4 fruit fly cellular contexts compared by ENCODE assay signal in genomic region chr2L:3304831-3305828, dm6.
TF ChIP-seq lines count a peak whose summit lies in the region.

No protein-coding gene starts in this region.

- TF ChIP-seq CTCF in whole organism, embryonic (GFP tag; optimal IDR thresholded peaks at IDR 0.05; lab: Kevin White, UChicago), result no peak

TF ChIP-seq in whole organism, adult, 20 proteins besides CTCF, POLR2A, EP300 and RAD21:
- TF ChIP-seq kay (GFP tag; lab: Kevin White, UChicago; ENCODE audit: borderline replicate concordance) (peak; percentile 75), Mnt (GFP tag; optimal IDR thresholded peaks at IDR 0.05; lab: Kevin White, UChicago) (peak; percentile 23), CG5204 (GFP tag; optimal IDR thresholded peaks at IDR 0.05; lab: Kevin White, UChicago) (no peak), Crg-1 (GFP tag; optimal IDR thresholded peaks at IDR 0.05; lab: Kevin White, UChicago) (peak; percentile 7), CG7101 (tag; optimal IDR thresholded peaks at IDR 0.05; lab: Kevin White, UChicago) (peak; percentile 44), Clk (GFP tag; optimal IDR thresholded peaks at IDR 0.05; lab: Kevin White, UChicago) (no peak), Hr96 (GFP tag; optimal IDR thresholded peaks at IDR 0.05; lab: Kevin White, UChicago) (no peak), CG7045 (GFP tag; optimal IDR thresholded peaks at IDR 0.05; lab: Kevin White, UChicago) (no peak)
TF ChIP-seq in whole organism, adult: peak in this region for 4.

TF ChIP-seq in whole organism, embryonic, 481 proteins besides CTCF, POLR2A, EP300 and RAD21 (continues in another document):
- TF ChIP-seq cato (GFP tag; optimal IDR thresholded peaks at IDR 0.05; lab: Kevin White, UChicago; ENCODE audit: borderline replicate concordance) (no peak), Spps (tag; optimal IDR thresholded peaks at IDR 0.05; lab: Kevin White, UChicago) (no peak), CG8359 (GFP tag; optimal IDR thresholded peaks at IDR 0.05; lab: Kevin White, UChicago; ENCODE audit: borderline replicate concordance) (no peak), cwo (GFP tag; optimal IDR thresholded peaks at IDR 0.05; lab: Kevin White, UChicago) (peak; percentile 35), insv (GFP tag; optimal IDR thresholded peaks at IDR 0.05; lab: Kevin White, UChicago) (no peak), kah (GFP tag; optimal IDR thresholded peaks at IDR 0.05; lab: Kevin White, UChicago) (no peak), peb (GFP tag; IDR thresholded peaks at IDR 0.05; lab: Robert Waterston, UW) (no peak), Mrtf (GFP tag; IDR thresholded peaks at IDR 0.05; lab: Robert Waterston, UW) (no peak), Dip2 (GFP tag; IDR thresholded peaks at IDR 0.05; lab: Robert Waterston, UW) (no peak), Med (GFP tag; lab: Kevin White, UChicago) (peak; percentile 33), CG13894 (tag; optimal IDR thresholded peaks at IDR 0.05; lab: Kevin White, UChicago) (no peak), lab (GFP tag; optimal IDR thresholded peaks at IDR 0.05; lab: Kevin White, UChicago) (peak; percentile 83), nerfin-1 (tag; optimal IDR thresholded peaks at IDR 0.05; lab: Kevin White, UChicago) (no peak), Dad (GFP tag; optimal IDR thresholded peaks at IDR 0.05; lab: Kevin White, UChicago) (no peak), gfzf (GFP tag; optimal IDR thresholded peaks at IDR 0.05; lab: Kevin White, UChicago) (no peak), Bgb (GFP tag; IDR thresholded peaks at IDR 0.05; lab: Robert Waterston, UW; ENCODE audit: partially characterized antibody) (no peak), dan (GFP tag; IDR thresholded peaks at IDR 0.05; lab: Robert Waterston, UW) (no peak), exex (tag; optimal IDR thresholded peaks at IDR 0.05; lab: Kevin White, UChicago) (peak; percentile 88), Nf-YB (GFP tag; optimal IDR thresholded peaks at IDR 0.05; lab: Kevin White, UChicago) (no peak), sens (GFP tag; lab: Kevin White, UChicago) (peak; percentile 42), HLH4C (GFP tag; IDR thresholded peaks at IDR 0.05; lab: Robert Waterston, UW; ENCODE audit: partially characterized antibody) (0 out of 3 replicates have a peak, but pooled peaks have one; percentile 9), CG4617 (GFP tag; optimal IDR thresholded peaks at IDR 0.05; lab: Kevin White, UChicago; ENCODE audit: borderline replicate concordance) (no peak), Doc3 (GFP tag; IDR thresholded peaks at IDR 0.05; lab: Robert Waterston, UW; ENCODE audit: partially characterized antibody) (no peak), usp (GFP tag; optimal IDR thresholded peaks at IDR 0.05; lab: Kevin White, UChicago) (no peak), phol (tag; optimal IDR thresholded peaks at IDR 0.05; lab: Kevin White, UChicago) (no peak), unpg (GFP tag; optimal IDR thresholded peaks at IDR 0.05; lab: Kevin White, UChicago) (no peak), D (optimal IDR thresholded peaks at IDR 0.05; lab: Kevin White, UChicago) (no peak), D (GFP tag; optimal IDR thresholded peaks at IDR 0.05; lab: Kevin White, UChicago) (no peak)

TF ChIP-seq in whole organism, prepupa, 60 proteins besides CTCF, POLR2A, EP300 and RAD21:
- peak; percentile 61 for TF ChIP-seq svp (GFP tag; lab: Kevin White, UChicago)
- TF ChIP-seq CG11902 (GFP tag; optimal IDR thresholded peaks at IDR 0.05; lab: Kevin White, UChicago), result no peak
- TF ChIP-seq CG6163 (GFP tag; IDR thresholded peaks at IDR 0.05; lab: Robert Waterston, UW), result no peak
- TF ChIP-seq Blimp-1 (GFP tag; optimal IDR thresholded peaks at IDR 0.05; lab: Kevin White, UChicago), result no peak
- no peak for TF ChIP-seq CG11762 (GFP tag; optimal IDR thresholded peaks at IDR 0.05; lab: Kevin White, UChicago; ENCODE audit: insufficient read depth)
- no peak for TF ChIP-seq CG11294 (GFP tag; IDR thresholded peaks at IDR 0.05; lab: Robert Waterston, UW)
- TF ChIP-seq vri (GFP tag; optimal IDR thresholded peaks at IDR 0.05; lab: Kevin White, UChicago), result peak; percentile 24

TF ChIP-seq in whole organism, wandering third instar larva, 38 proteins besides CTCF, POLR2A, EP300 and RAD21:
- no peak for TF ChIP-seq Myc (optimal IDR thresholded peaks at IDR 0.05; lab: Kevin White, UChicago)
- TF ChIP-seq OdsH (GFP tag; optimal IDR thresholded peaks at IDR 0.05; lab: Kevin White, UChicago), result peak; percentile 26
- no peak for TF ChIP-seq Rel (GFP tag; optimal IDR thresholded peaks at IDR 0.05; lab: Kevin White, UChicago)
- TF ChIP-seq Rel (tag; optimal IDR thresholded peaks at IDR 0.05; lab: Kevin White, UChicago), result peak; percentile 94
- peak; percentile 16 for TF ChIP-seq fru (GFP tag; optimal IDR thresholded peaks at IDR 0.05; lab: Kevin White, UChicago)
- no peak for TF ChIP-seq usp (GFP tag; optimal IDR thresholded peaks at IDR 0.05; lab: Kevin White, UChicago)
- no peak for TF ChIP-seq dsf (GFP tag; optimal IDR thresholded peaks at IDR 0.05; lab: Kevin White, UChicago; ENCODE audit: borderline replicate concordance)
- peak; percentile 35 for TF ChIP-seq CrebA (GFP tag; optimal IDR thresholded peaks at IDR 0.05; lab: Kevin White, UChicago; ENCODE audit: borderline replicate concordance)
